Fruit fly (Drosophila melanogaster): ENCODE data around the gene Acsx4.

DNA sequence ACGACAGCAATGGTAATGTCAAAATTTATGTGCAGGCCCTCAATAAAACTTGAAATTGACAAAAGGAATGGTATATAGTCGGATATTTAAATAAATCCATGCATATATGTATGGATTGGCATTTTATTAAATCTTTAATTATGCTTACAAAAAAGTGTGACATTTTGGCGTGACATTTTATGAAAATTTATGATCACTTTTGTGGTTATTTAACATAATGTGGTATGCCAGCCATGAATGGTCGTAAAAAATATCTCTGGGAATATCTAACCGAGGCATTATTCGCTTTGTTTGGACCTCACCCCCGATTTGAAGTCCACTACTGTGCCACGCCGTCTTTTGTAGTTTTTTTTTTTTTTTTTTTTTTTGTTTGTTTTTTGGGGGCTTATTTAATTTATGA, 20.2 kb downstream of the Acsx4 start:
- TF ChIP-seq ovo (GFP tag; optimal IDR thresholded peaks at IDR 0.05) (no peak), CG1620 (GFP tag; optimal IDR thresholded peaks at IDR 0.05) (no peak), bab1 (GFP tag; optimal IDR thresholded peaks at IDR 0.05) (no peak), Hr96 (GFP tag; optimal IDR thresholded peaks at IDR 0.05) (no peak), cic (GFP tag; optimal IDR thresholded peaks at IDR 0.05) (no peak), CG14711 (tag; optimal IDR thresholded peaks at IDR 0.05) (no peak)
